Worm (Caenorhabditis elegans): ENCODE results near the gene K08F4.12.

Gene K08F4.12

DNA sequence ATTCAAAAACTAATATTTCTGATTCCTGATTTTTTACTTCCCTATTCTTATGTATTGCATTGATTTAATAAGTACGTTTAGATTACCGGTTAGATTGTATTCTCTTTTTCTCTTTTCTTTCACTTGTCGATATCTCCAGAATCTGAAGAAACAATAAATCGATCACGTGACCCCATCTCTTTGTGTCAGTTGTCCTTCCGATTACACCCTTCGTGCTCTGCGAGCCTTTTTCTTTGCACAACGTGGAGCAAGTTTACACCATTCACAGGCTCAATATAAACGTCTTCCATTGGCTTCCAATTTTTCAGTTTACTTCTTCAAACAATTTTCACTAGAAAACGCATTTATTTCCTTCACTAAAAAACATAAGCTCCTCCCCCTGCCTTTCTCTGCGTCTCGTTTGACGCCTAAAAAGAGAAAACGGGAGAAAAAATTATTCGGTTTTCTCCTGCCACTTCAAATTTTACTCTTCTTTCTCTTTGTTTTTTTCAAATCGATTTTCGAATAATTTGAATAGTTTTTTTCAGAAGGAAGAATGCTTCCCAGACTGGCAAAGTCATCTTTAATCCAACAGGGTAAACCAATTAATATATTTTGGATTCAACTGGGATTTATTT, 42.3 kb downstream of the K08F4.12 start, which contains the start of gene gta-1:
Gene gta-1, plus strand, starts transcription at position 528 of the 617 bp plus-strand sequence.
- TF ChIP-seq swsn-7 (tag; optimal IDR thresholded peaks at IDR 0.05) (peak; percentile 19), lsy-2 (tag; optimal IDR thresholded peaks at IDR 0.05) (peak; percentile 1 to 47), C04F5.9 (tag; optimal IDR thresholded peaks at IDR 0.05) (no peak), fkh-10 (GFP tag; optimal IDR thresholded peaks at IDR 0.05) (no peak), lin-35 (GFP tag; optimal IDR thresholded peaks at IDR 0.05) (peak; percentile 15 to 32), tbx-2 (tag; optimal IDR thresholded peaks at IDR 0.05) (peak; percentile 5), efl-1 (optimal IDR thresholded peaks at IDR 0.05) (peak in 1 of 2 experiments; percentile 18), efl-1 (GFP tag; optimal IDR thresholded peaks at IDR 0.05 in 1 of 2) (peak; percentile 28 to 89), Y116A8C.19 (tag; optimal IDR thresholded peaks at IDR 0.05; ENCODE audit: borderline replicate concordance) (no peak), sup-37 (GFP tag; optimal IDR thresholded peaks at IDR 0.05) (no peak), nhr-71 (tag; optimal IDR thresholded peaks at IDR 0.05) (peak; percentile 73), lin-39 (tag; optimal IDR thresholded peaks at IDR 0.05) (peak; percentile 36), nhr-28 (tag; optimal IDR thresholded peaks at IDR 0.05) (no peak), dsc-1 (tag; optimal IDR thresholded peaks at IDR 0.05) (peak; percentile 49), dpl-1 (GFP tag; optimal IDR thresholded peaks at IDR 0.05) (peak in 2 of 3 experiments; percentile 18 to 19), lir-3 (tag; optimal IDR thresholded peaks at IDR 0.05; ENCODE audit: poor library complexity) (no peak), xbp-1 (tag; optimal IDR thresholded peaks at IDR 0.05) (peak; percentile 7), pqm-1 (tag; optimal IDR thresholded peaks at IDR 0.05) (no peak), ceh-82 (tag; optimal IDR thresholded peaks at IDR 0.05) (no peak), snu-23 (GFP tag; optimal IDR thresholded peaks at IDR 0.05) (peak; percentile 65), nhr-20 (tag; optimal IDR thresholded peaks at IDR 0.05) (peak; percentile 57), mep-1 (tag; optimal IDR thresholded peaks at IDR 0.05) (peak; percentile 11), sox-4 (tag; optimal IDR thresholded peaks at IDR 0.05) (no peak), rnt-1 (tag; optimal IDR thresholded peaks at IDR 0.05) (peak; percentile 66), nhr-19 (GFP tag; conservative IDR thresholded peaks at IDR 0.05) (peak; percentile 50), fos-1 (tag; optimal IDR thresholded peaks at IDR 0.05) (no peak), aha-1 (tag; optimal IDR thresholded peaks at IDR 0.05) (no peak), mdl-1 (tag; optimal IDR thresholded peaks at IDR 0.05) (peak in 1 of 2 experiments; percentile 52), nhr-77 (tag; optimal IDR thresholded peaks at IDR 0.05) (no peak), blmp-1 (tag; optimal IDR thresholded peaks at IDR 0.05) (peak; percentile 93), ceh-88 (GFP tag; IDR thresholded peaks at IDR 0.05) (no peak), hlh-17 (GFP tag; optimal IDR thresholded peaks at IDR 0.05; ENCODE audit: borderline replicate concordance) (no peak), lin-14 (GFP tag; optimal IDR thresholded peaks at IDR 0.05) (peak; percentile 74)

DNA sequence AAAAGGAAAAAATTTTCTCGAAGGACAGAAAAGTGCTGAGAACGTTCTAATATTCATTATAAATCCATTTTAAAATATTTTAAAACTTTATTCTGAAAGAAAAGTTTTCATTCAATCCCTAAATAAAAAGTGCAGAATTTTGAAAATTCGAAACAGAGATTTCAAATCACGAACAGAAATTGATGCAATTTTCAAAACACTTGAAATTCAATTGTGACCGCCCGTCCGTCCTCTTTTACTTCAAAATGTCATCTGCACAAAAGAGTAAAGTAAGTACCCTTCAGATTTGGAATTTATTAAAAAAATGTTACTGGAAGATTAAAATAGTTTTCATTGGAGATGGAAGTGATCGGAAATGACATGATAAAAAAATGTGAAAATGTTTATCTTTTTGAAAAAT, 50.6 kb downstream of the K08F4.12 start:
- TF ChIP-seq zip-4 (GFP tag; optimal IDR thresholded peaks at IDR 0.05) (no peak), dpl-1 (GFP tag; optimal IDR thresholded peaks at IDR 0.05) (no peak), dsc-1 (tag; optimal IDR thresholded peaks at IDR 0.05) (no peak), Y116A8C.19 (tag; optimal IDR thresholded peaks at IDR 0.05; ENCODE audit: borderline replicate concordance) (no peak), ztf-11 (tag; optimal IDR thresholded peaks at IDR 0.05) (no peak), fkh-10 (GFP tag; optimal IDR thresholded peaks at IDR 0.05) (peak; percentile 63), nhr-11 (tag; optimal IDR thresholded peaks at IDR 0.05) (no peak), nhr-71 (tag; optimal IDR thresholded peaks at IDR 0.05) (no peak)
